Fruit fly (Drosophila melanogaster): ENCODE results near the gene CG12104.

CG12104 gene

dm6 chr3L:1644920-1645567 lies 42.6 kb upstream of the CG12104 start, which contains the start of the genes alphaCOP and CG13919 (continued):
- TF ChIP-seq ci (GFP tag; IDR thresholded peaks at IDR 0.05), result peak; percentile 97
- TF ChIP-seq CG31441 (GFP tag; IDR thresholded peaks at IDR 0.05), result peak; percentile 97
- TF ChIP-seq CG10979 (tag; optimal IDR thresholded peaks at IDR 0.05), result peak; percentile 91
- peak; percentile 91 for TF ChIP-seq maf-S (GFP tag; optimal IDR thresholded peaks at IDR 0.05)
- peak; percentile 85 for TF ChIP-seq CG15696 (tag; optimal IDR thresholded peaks at IDR 0.05)
- peak; percentile 90 for TF ChIP-seq Ets97D (GFP tag; optimal IDR thresholded peaks at IDR 0.05)
- peak; percentile 89 for TF ChIP-seq klu (GFP tag; IDR thresholded peaks at IDR 0.05)
- peak; percentile 96 for TF ChIP-seq Ssrp (tag; optimal IDR thresholded peaks at IDR 0.05)
- peak; percentile 96 for TF ChIP-seq CG4730 (GFP tag; IDR thresholded peaks at IDR 0.05)
- TF ChIP-seq org-1 (GFP tag; optimal IDR thresholded peaks at IDR 0.05), result peak; percentile 91
- peak; percentile 96 for TF ChIP-seq CG17612 (GFP tag; IDR thresholded peaks at IDR 0.05)
- TF ChIP-seq Opbp (GFP tag; IDR thresholded peaks at IDR 0.05; ENCODE audit: partially characterized antibody), result no peak
- peak; percentile 88 for TF ChIP-seq cwo (GFP tag; optimal IDR thresholded peaks at IDR 0.05)
- TF ChIP-seq cato (GFP tag; optimal IDR thresholded peaks at IDR 0.05; ENCODE audit: borderline replicate concordance), result peak; percentile 94
- peak; percentile 86 for TF ChIP-seq CG2116 (GFP tag; optimal IDR thresholded peaks at IDR 0.05)
- TF ChIP-seq crc (GFP tag; optimal IDR thresholded peaks at IDR 0.05), result peak; percentile 85
- TF ChIP-seq bab2 (GFP tag; optimal IDR thresholded peaks at IDR 0.05), result peak; percentile 96
- TF ChIP-seq knrl (GFP tag; IDR thresholded peaks at IDR 0.05; ENCODE audit: partially characterized antibody), result peak; percentile 43; the same call in 1 of the 3 replicates
- peak; percentile 98 for TF ChIP-seq Sox102F (GFP tag; optimal IDR thresholded peaks at IDR 0.05)
- TF ChIP-seq nau (GFP tag; optimal IDR thresholded peaks at IDR 0.05), result no peak
- peak; percentile 50 for TF ChIP-seq BEAF-32 (GFP tag; optimal IDR thresholded peaks at IDR 0.05)
- no peak for TF ChIP-seq yki (optimal IDR thresholded peaks at IDR 0.05)
- peak; percentile 96 for TF ChIP-seq Drgx (GFP tag; IDR thresholded peaks at IDR 0.05)
- no peak for TF ChIP-seq unc-4 (GFP tag; IDR thresholded peaks at IDR 0.05; ENCODE audit: partially characterized antibody)
- TF ChIP-seq CG1024 (GFP tag; IDR thresholded peaks at IDR 0.05), result peak; percentile 77
- TF ChIP-seq lola (GFP tag; optimal IDR thresholded peaks at IDR 0.05), result peak in 1 of 3 experiments; percentile 95
- peak; percentile 87 for TF ChIP-seq CG7357 (GFP tag; IDR thresholded peaks at IDR 0.05)
- no peak for TF ChIP-seq prd (optimal IDR thresholded peaks at IDR 0.05)
- peak; percentile 98 for TF ChIP-seq prd (GFP tag; IDR thresholded peaks at IDR 0.05)
- TF ChIP-seq gro (GFP tag; optimal IDR thresholded peaks at IDR 0.05), result peak; percentile 86
- no peak for TF ChIP-seq abd-A (tag; optimal IDR thresholded peaks at IDR 0.05)
- TF ChIP-seq CG14965 (GFP tag; optimal IDR thresholded peaks at IDR 0.05; ENCODE audit: borderline replicate concordance), result peak; percentile 47
- TF ChIP-seq chif (GFP tag; optimal IDR thresholded peaks at IDR 0.05), result peak; percentile 91 to 96
- TF ChIP-seq sna (GFP tag; IDR thresholded peaks at IDR 0.05; ENCODE audit: partially characterized antibody), result no peak
- TF ChIP-seq CG34422 (GFP tag; IDR thresholded peaks at IDR 0.05), result peak; percentile 99
- peak; percentile 93 for TF ChIP-seq Six4 (GFP tag; optimal IDR thresholded peaks at IDR 0.05)
- TF ChIP-seq tin (GFP tag; optimal IDR thresholded peaks at IDR 0.05), result peak; percentile 93
- TF ChIP-seq CG17802 (tag; optimal IDR thresholded peaks at IDR 0.05), result peak; percentile 75
- peak; percentile 86 for TF ChIP-seq CG7987 (GFP tag; optimal IDR thresholded peaks at IDR 0.05)
- TF ChIP-seq CG6791 (GFP tag; IDR thresholded peaks at IDR 0.05; ENCODE audit: partially characterized antibody), result no peak
- TF ChIP-seq pnt (GFP tag; optimal IDR thresholded peaks at IDR 0.05), result peak; percentile 89
- TF ChIP-seq CG10321 (GFP tag; IDR thresholded peaks at IDR 0.05), result peak; percentile 83
- TF ChIP-seq Hey (tag; optimal IDR thresholded peaks at IDR 0.05), result peak; percentile 74
- peak; percentile 69 for TF ChIP-seq CG6654 (GFP tag; optimal IDR thresholded peaks at IDR 0.05)
- peak; percentile 97 for TF ChIP-seq B-H1 (GFP tag; IDR thresholded peaks at IDR 0.05)
- TF ChIP-seq ara (GFP tag; IDR thresholded peaks at IDR 0.05), result peak; percentile 96
- peak; percentile 90 for TF ChIP-seq CG10543 (GFP tag; optimal IDR thresholded peaks at IDR 0.05)
- TF ChIP-seq wdn (GFP tag; IDR thresholded peaks at IDR 0.05), result peak; percentile 96
- TF ChIP-seq CG2712 (tag; optimal IDR thresholded peaks at IDR 0.05), result peak; percentile 99
